Fruit fly (Drosophila melanogaster) Kc167 (cell line): ENCODE measurements around the gene Cdc50.

Experiments used
- Myc ChIP-seq: fragments of >200 bp; optimal IDR thresholded peaks from 2 replicates; lab custom pipeline; 2017; ENCODE audit warnings: missing external identifiers
- Sin3A ChIP-seq: fragments of >200 bp; optimal IDR thresholded peaks from 2 replicates; lab custom pipeline; 2018; ENCODE audit warnings: missing external identifiers
- h ChIP-seq: fragments of >200 bp; optimal IDR thresholded peaks from 3 replicates; lab custom pipeline; 2018; ENCODE audit warnings: missing external identifiers
- insv ChIP-seq: fragments of >200 bp; optimal IDR thresholded peaks from 3 replicates; lab custom pipeline; 2018; ENCODE audit warnings: missing external identifiers
- psq ChIP-seq: fragments of >200 bp; optimal IDR thresholded peaks from 2 replicates; lab custom pipeline; 2017; ENCODE audit warnings: missing external identifiers
- ttk ChIP-seq: sonication (Bioruptor generic); optimal IDR thresholded peaks from 2 replicates; lab custom pipeline; 2017; ENCODE audit warnings: missing external identifiers

Gene Cdc50

DNA sequence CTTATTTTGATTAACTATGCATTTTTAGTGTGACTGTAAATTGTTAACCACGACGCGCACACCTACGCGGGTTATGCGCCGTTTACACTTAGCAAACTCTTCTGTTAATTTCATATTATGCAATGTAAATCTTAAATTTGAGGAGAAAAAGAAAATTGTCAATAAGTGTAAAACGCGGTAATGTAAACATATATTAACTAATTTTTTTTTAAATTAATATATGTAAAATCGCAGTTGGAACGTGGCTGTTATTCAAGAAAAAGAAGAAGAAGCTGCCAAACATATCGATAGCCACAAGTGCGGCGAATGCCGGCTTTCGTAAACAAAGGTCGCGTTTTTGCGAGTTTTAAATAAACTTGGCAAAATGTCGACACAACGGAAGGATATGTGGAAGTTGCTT lies 49.7 kb downstream of the Cdc50 start, which contains the start of the genes TH1 and mei-41:
Gene TH1 (minus strand): TSS at position 42 of the 400 bp plus-strand sequence.
Gene mei-41 (plus strand): TSS at position 302 of the 400 bp plus-strand sequence.
- TF ChIP-seq psq (lab: Kevin White, UChicago): no peak
- no peak for TF ChIP-seq Sin3A (lab: Kevin White, UChicago)
- no peak for TF ChIP-seq h (lab: Kevin White, UChicago)
- TF ChIP-seq Myc (lab: Kevin White, UChicago): no peak
- no peak for TF ChIP-seq insv (lab: Kevin White, UChicago)
- TF ChIP-seq ttk: no peak
